Worm (Caenorhabditis elegans): ENCODE results near the gene K02D3.1.

DNA sequence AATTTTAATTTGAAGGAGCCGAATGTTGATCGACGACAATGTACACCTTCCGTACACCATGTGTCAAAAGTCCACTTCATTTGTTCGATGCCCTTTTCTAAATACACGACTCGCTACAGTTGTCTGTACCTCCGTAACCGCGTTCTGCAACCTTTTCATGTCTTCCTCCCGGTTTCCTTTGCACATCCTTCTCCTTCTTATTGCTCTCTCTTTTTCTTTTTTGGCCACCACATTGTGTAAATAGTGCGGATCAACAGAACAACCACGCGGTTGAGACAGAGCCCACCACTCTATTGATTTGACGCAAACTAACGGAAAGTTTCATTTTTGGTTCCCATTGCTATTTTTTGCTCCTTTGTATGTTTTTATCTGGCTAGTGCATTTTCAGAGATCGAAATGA is 36.7 kb downstream of the K02D3.1 start:
- no peak for TF ChIP-seq pqm-1 (tag; optimal IDR thresholded peaks at IDR 0.05)
- TF ChIP-seq lin-15B (tag; optimal IDR thresholded peaks at IDR 0.05): no peak
- TF ChIP-seq nhr-76 (tag; optimal IDR thresholded peaks at IDR 0.05): no peak
- TF ChIP-seq lin-39 (tag; optimal IDR thresholded peaks at IDR 0.05): no peak
- no peak for TF ChIP-seq sox-4 (tag; optimal IDR thresholded peaks at IDR 0.05)
- no peak for TF ChIP-seq nhr-237 (tag; optimal IDR thresholded peaks at IDR 0.05)
- no peak for TF ChIP-seq jun-1 (tag; optimal IDR thresholded peaks at IDR 0.05)

Measured in whole organism, L1 larva.